Fruit fly (Drosophila melanogaster) whole organism: ENCODE data around the gene CG17625.

Experiments used
- CG8478 ChIP-seq: fragments of >200 bp; optimal IDR thresholded peaks from 2 replicates; lab custom pipeline; 2018; ENCODE audit warnings: inconsistent platforms
- Dll ChIP-seq: fragments of >200 bp; optimal IDR thresholded peaks from 2 replicates; lab custom pipeline; 2017
- EcR ChIP-seq, 2 experiments: fragments of >200 bp; optimal IDR thresholded peaks; 2 replicates each; lab custom pipeline; 2017; ENCODE audit warnings: missing biosample characterization in 2 of 2, missing genetic modification characterization in 2 of 2, missing genetic modification reagents in 2 of 2
- psq ChIP-seq: fragments of >200 bp; optimal IDR thresholded peaks from 2 replicates; lab custom pipeline; 2017
- usp ChIP-seq: fragments of >200 bp; optimal IDR thresholded peaks from 2 replicates; lab custom pipeline; 2017; ENCODE audit warnings: missing biosample characterization, missing genetic modification characterization, mixed read lengths

DNA sequence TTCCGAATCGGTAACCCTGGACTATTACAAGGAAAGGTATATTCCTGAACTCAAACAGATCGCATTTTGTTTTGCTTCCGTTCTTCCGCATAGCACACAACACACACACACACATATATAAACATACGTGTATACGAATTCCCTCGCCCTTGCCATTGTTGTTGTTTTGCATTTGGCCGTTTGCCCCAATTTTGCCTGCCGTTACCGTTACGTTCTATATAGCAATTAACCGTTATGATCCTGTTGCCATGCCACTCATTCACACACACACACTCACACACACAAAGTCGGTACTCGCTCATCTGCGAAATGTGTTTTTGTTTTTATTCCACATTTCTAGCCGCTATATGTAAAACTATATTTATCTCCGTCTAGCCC lies 40.8 kb downstream of the CG17625 start:
- TF ChIP-seq CG8478 (lab: Kevin White, UChicago) (no peak), usp (GFP tag; lab: Kevin White, UChicago) (no peak), EcR (GFP tag; optimal IDR thresholded peaks at IDR 0.05; lab: Kevin White, UChicago) (no peak), Dll (lab: Kevin White, UChicago) (no peak), psq (lab: Kevin White, UChicago) (no peak)
